Fruit fly (Drosophila melanogaster) whole organism, pupa: ENCODE measurements around the gene CG4364.

Source experiments
- CG10348 ChIP-seq: fragments of 200-800 bp; sonication (Bioruptor generic); IDR thresholded peaks from 2 replicates; pipeline ENCODE4 v1.3.6; 2022; ENCODE audit warnings: missing biosample characterization, missing genetic modification characterization
- CG12605 ChIP-seq: fragments of 200-800 bp; sonication (Bioruptor generic); IDR thresholded peaks from 2 replicates; pipeline ENCODE4 v1.3.6; 2022; ENCODE audit warnings: missing biosample characterization, missing genetic modification characterization
- CG13204 ChIP-seq: fragments of 200-800 bp; sonication (Bioruptor generic); optimal IDR thresholded peaks from 2 replicates; lab custom pipeline; 2018; ENCODE audit warnings: missing biosample characterization, mild to moderate bottlenecking, missing genetic modification characterization, moderate library complexity
- CG14655 ChIP-seq: fragments of 200-800 bp; sonication (Bioruptor generic); optimal IDR thresholded peaks from 3 replicates; lab custom pipeline; 2017; ENCODE audit warnings: mild to moderate bottlenecking, missing biosample characterization, missing genetic modification reagents, missing genetic modification characterization
- CG15710 ChIP-seq: fragments of 200-800 bp; sonication (Bioruptor generic); optimal IDR thresholded peaks from 2 replicates; lab custom pipeline; 2018; ENCODE audit warnings: missing biosample characterization, mild to moderate bottlenecking, missing genetic modification characterization, moderate library complexity
- CG17806 ChIP-seq: fragments of 200-800 bp; sonication (Bioruptor generic); optimal IDR thresholded peaks from 2 replicates; lab custom pipeline; 2018; ENCODE audit warnings: missing biosample characterization, mild to moderate bottlenecking, missing genetic modification characterization, moderate library complexity
- CG32121 ChIP-seq: fragments of 200-800 bp; sonication (Bioruptor generic); IDR thresholded peaks from 2 replicates; pipeline ENCODE4 v1.3.6; 2022; ENCODE audit warnings: missing biosample characterization, missing genetic modification characterization
- CG34367 ChIP-seq: fragments of 200-800 bp; sonication (Bioruptor generic); optimal IDR thresholded peaks from 2 replicates; lab custom pipeline; 2018; ENCODE audit warnings: missing biosample characterization, mild to moderate bottlenecking, missing genetic modification characterization
- CG4496 ChIP-seq: fragments of 200-800 bp; sonication (Bioruptor generic); IDR thresholded peaks from 3 replicates; pipeline ENCODE4 v1.3.6; 2022; ENCODE audit warnings: missing biosample characterization, missing genetic modification characterization
- CG8159 ChIP-seq: fragments of 200-800 bp; sonication (Bioruptor generic); optimal IDR thresholded peaks from 3 replicates; lab custom pipeline; 2018; ENCODE audit warnings: missing biosample characterization, mild to moderate bottlenecking, missing genetic modification characterization, moderate library complexity
- CG8301 ChIP-seq: fragments of 200-800 bp; sonication (Bioruptor generic); optimal IDR thresholded peaks from 2 replicates; lab custom pipeline; 2018; ENCODE audit warnings: missing biosample characterization, mild to moderate bottlenecking, missing genetic modification characterization
- CG9948 ChIP-seq: fragments of 200-800 bp; sonication (Bioruptor generic); optimal IDR thresholded peaks from 2 replicates; lab custom pipeline; 2018; ENCODE audit warnings: missing biosample characterization, mild to moderate bottlenecking, missing genetic modification characterization, moderate library complexity
- D1 ChIP-seq: fragments of 200-800 bp; sonication (Bioruptor generic); optimal IDR thresholded peaks from 2 replicates; lab custom pipeline; 2018; ENCODE audit warnings: missing biosample characterization, mild to moderate bottlenecking, missing genetic modification characterization, moderate library complexity
- EcR ChIP-seq: fragments of 200-800 bp; sonication (Bioruptor generic); optimal IDR thresholded peaks from 3 replicates; lab custom pipeline; 2019; ENCODE audit warnings: missing biosample characterization, missing genetic modification characterization, mild to moderate bottlenecking, moderate library complexity, missing genetic modification reagents
- Ets98B ChIP-seq: fragments of 200-800 bp; sonication (Bioruptor generic); IDR thresholded peaks from 2 replicates; pipeline ENCODE4 v1.3.6; 2022; ENCODE audit warnings: missing biosample characterization, missing genetic modification characterization
- Pif1A ChIP-seq: fragments of 200-800 bp; sonication (Bioruptor generic); optimal IDR thresholded peaks from 3 replicates; lab custom pipeline; 2016; ENCODE audit warnings: missing biosample characterization, missing genetic modification characterization
- Pif1B ChIP-seq: fragments of 200-800 bp; sonication (Bioruptor generic); optimal IDR thresholded peaks from 3 replicates; lab custom pipeline; 2016; ENCODE audit warnings: missing biosample characterization, missing genetic modification characterization
- Snoo ChIP-seq: fragments of 200-800 bp; sonication (Bioruptor generic); optimal IDR thresholded peaks from 3 replicates; lab custom pipeline; 2017; ENCODE audit warnings: missing biosample characterization, mild to moderate bottlenecking, missing genetic modification characterization, inconsistent platforms
- fd96Ca ChIP-seq: fragments of 200-800 bp; sonication (Bioruptor generic); IDR thresholded peaks from 3 replicates; pipeline ENCODE4 v1.3.6; 2022; ENCODE audit warnings: missing biosample characterization, missing genetic modification characterization
- gl ChIP-seq: fragments of 200-800 bp; sonication (Bioruptor generic); optimal IDR thresholded peaks from 2 replicates; lab custom pipeline; 2018; ENCODE audit warnings: missing biosample characterization, mild to moderate bottlenecking, missing genetic modification characterization
- rn ChIP-seq: fragments of 200-800 bp; sonication (Bioruptor generic); IDR thresholded peaks from 2 replicates; pipeline ENCODE4 v1.3.6; 2022; ENCODE audit warnings: missing biosample characterization, missing genetic modification characterization

Gene CG4364

DNA sequence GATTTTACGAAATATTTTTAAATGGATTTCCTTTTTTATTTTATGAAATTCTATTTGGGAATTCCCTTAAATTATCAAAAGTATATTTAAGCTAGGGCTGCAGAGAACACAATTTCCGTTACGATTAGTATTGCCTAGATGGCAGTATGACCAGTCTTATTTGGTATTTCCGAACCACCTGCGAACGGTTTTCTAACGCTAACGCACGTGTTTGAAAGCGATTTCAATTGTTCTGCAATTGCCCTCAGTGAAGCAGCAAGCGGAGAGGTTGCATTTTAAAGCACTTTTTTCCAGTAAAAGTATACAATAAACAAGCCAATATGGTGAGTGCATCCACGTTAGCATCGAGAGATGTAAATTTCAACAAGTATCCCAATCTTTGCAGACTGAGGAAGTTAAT is 11.5 kb downstream of the CG4364 start, which contains the start of gene hoip:
Gene hoip, plus strand, starts transcription at position 177 of the 400 bp plus-strand sequence.
- TF ChIP-seq CG32121 (GFP tag; lab: Robert Waterston, UW) (no peak), gl (tag; lab: Kevin White, UChicago) (no peak), CG4496 (GFP tag; lab: Robert Waterston, UW) (peak; percentile 12; the same call in 1 of the 3 replicates), D1 (no peak), Snoo (tag; lab: Kevin White, UChicago) (no peak), CG14655 (GFP tag; lab: Kevin White, UChicago) (no peak)

DNA sequence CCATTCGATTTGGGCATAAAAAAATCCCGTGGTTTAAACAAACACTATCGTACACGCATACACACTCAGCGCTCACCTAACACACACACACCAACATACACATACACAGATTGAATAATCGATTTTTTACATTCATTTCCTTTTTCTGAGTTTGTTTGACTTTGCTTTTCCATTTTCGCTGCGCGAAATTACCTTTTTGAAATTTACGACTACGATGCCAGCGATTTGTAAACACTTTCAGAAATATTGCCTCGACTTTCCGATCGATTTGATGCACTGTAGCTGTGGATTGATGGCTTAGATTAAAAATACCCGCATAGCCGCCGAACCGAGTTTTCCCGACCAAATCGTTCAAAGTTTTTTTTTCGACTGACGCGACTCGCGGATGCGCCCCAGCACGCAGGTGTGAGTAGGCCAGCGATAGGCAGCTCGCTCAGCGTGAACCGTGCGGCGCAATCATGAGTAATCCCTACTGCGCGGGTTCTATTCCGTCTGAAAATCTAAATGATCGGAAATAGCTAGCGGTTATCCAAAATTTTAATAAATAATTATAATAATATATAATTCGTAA is 12.1 kb downstream of the CG4364 start, which contains the start of gene Pka-C1:
Gene Pka-C1, minus strand, starts transcription at position 375 of the 571 bp plus-strand sequence.
- TF ChIP-seq CG14655 (GFP tag; lab: Kevin White, UChicago) = no peak
- TF ChIP-seq CG13204 (GFP tag; lab: Kevin White, UChicago) = peak; percentile 21
- peak; percentile 62; the same call in 1 of the 2 replicates for TF ChIP-seq CG12605 (GFP tag; lab: Robert Waterston, UW)
- no peak for TF ChIP-seq Pif1B (GFP tag; lab: Kevin White, UChicago)
- no peak for TF ChIP-seq CG15710
- TF ChIP-seq CG8159 (tag; lab: Kevin White, UChicago) = no peak
- TF ChIP-seq Snoo (tag; lab: Kevin White, UChicago) = peak; percentile 7
- no peak for TF ChIP-seq D1
- TF ChIP-seq gl (tag; lab: Kevin White, UChicago) = no peak
- TF ChIP-seq CG17806 (tag; lab: Kevin White, UChicago) = peak; percentile 1
- no peak for TF ChIP-seq rn (GFP tag; lab: Robert Waterston, UW)
- TF ChIP-seq Ets98B (GFP tag; lab: Robert Waterston, UW) = peak; percentile 22
- TF ChIP-seq CG32121 (GFP tag; lab: Robert Waterston, UW) = peak; percentile 38; the same call in 1 of the 2 replicates
- TF ChIP-seq CG8301 = no peak
- peak; percentile 60 for TF ChIP-seq CG4496 (GFP tag; lab: Robert Waterston, UW)
- TF ChIP-seq CG9948 (tag; lab: Kevin White, UChicago) = no peak
- TF ChIP-seq CG34367 = no peak
- TF ChIP-seq EcR (GFP tag; lab: Kevin White, UChicago) = no peak
- TF ChIP-seq Pif1A (GFP tag; lab: Kevin White, UChicago) = no peak
- TF ChIP-seq fd96Ca (GFP tag; lab: Robert Waterston, UW) = peak; percentile 62; the same call in 2 of the 3 replicates
- no peak for TF ChIP-seq CG10348 (GFP tag; lab: Robert Waterston, UW)

DNA sequence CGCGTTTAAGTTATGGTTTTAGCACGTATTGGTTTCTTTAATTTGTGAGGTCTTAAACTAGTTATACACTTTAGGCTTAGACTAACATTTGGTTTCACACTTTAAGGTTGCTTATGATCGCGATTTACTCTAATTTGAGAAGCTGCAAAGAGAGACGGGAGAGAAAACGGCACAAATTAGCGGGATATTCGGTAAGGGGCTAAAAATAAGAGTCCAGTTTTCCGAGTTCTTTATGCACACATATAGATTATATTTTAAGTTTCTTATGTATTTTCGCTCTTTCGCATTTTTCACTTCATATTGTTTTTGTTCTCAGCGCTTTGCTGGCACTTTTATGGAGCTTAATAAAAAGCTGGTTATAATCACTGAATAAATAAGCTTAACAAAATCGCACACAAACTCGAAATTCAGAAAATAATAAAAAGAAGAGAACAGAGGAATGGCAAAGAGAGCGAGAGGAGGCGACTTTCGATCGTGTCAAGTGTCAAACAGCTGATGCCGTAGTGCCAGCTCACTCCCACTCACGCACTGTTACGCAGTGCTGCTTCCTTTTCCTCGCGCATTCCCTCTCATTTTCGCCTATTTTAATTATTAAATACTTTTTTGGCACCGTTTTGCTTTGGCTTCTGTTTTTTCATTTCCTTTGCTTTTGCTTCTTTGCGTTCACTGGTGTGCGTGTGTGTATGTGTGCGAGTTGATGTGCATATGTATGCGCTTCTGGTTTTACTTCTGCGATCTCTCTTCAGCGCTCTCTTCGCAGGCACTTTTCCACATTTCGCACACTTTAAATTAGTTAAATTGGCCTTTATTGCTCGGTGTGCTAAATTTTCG is 12.8 kb downstream of the CG4364 start:
- TF ChIP-seq CG12605 (GFP tag; lab: Robert Waterston, UW) (0 out of 2 replicates have a peak, but pooled peaks have one; percentile 32), CG13204 (GFP tag; lab: Kevin White, UChicago) (no peak), CG8159 (tag; lab: Kevin White, UChicago) (no peak), CG8301 (no peak), CG10348 (GFP tag; lab: Robert Waterston, UW) (no peak), Pif1A (GFP tag; lab: Kevin White, UChicago) (peak; percentile 1), CG15710 (no peak), fd96Ca (GFP tag; lab: Robert Waterston, UW) (no peak), CG34367 (no peak), Snoo (tag; lab: Kevin White, UChicago) (no peak), CG4496 (GFP tag; lab: Robert Waterston, UW) (no peak)

DNA sequence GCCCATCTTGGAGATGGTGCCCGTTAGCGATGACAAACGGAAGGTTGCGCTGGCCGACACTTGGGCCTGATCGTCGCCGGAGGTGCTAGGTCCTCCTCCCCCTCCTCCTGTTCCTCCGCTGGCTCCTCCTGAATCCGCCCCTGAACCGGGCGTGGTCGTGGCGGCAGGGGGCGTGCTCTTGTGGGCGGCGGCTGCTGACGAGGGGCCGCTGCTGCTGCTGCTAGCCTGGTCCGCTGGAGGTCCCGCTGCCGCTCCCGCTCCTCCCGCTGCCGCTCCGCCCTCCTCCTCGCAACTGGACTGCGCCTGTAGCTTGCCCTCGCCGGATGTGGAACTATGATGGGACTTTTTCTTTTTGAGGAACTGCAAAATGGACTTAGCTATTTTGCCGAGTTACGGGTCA is 13.5 kb downstream of the CG4364 start:
- TF ChIP-seq CG14655 (GFP tag; lab: Kevin White, UChicago) (no peak), CG34367 (no peak), Pif1B (GFP tag; lab: Kevin White, UChicago) (no peak), CG4496 (GFP tag; lab: Robert Waterston, UW) (no peak), CG9948 (tag; lab: Kevin White, UChicago) (no peak), Ets98B (GFP tag; lab: Robert Waterston, UW) (no peak), CG15710 (no peak), Pif1A (GFP tag; lab: Kevin White, UChicago) (no peak), D1 (no peak), gl (tag; lab: Kevin White, UChicago) (no peak), CG8301 (no peak), CG17806 (tag; lab: Kevin White, UChicago) (no peak), CG10348 (GFP tag; lab: Robert Waterston, UW) (no peak), CG8159 (tag; lab: Kevin White, UChicago) (no peak), EcR (GFP tag; lab: Kevin White, UChicago) (no peak), CG13204 (GFP tag; lab: Kevin White, UChicago) (no peak), CG32121 (GFP tag; lab: Robert Waterston, UW) (no peak), Snoo (tag; lab: Kevin White, UChicago) (no peak)
- TF ChIP-seq, all 21 proteins: peak for 0

DNA sequence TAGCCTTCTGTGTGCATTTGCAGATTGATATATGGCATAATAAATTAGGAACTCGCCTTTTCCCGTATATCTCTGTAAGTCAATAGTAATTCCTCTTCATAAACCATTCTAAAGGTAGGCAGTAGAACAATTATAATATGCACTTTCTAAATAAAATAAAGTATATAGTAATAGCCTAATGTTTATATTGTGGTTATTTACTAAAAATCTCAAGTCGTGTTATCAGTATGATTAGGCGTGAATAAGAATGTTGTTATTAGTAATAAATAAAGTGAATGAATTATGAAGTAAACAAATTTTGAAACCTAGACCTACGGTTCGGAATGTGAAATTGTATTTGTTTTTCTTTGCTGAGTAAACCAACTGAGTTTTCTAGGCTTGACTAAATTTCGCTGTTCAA is 15.3 kb downstream of the CG4364 start:
- no peak for TF ChIP-seq CG10348 (GFP tag; lab: Robert Waterston, UW)
- TF ChIP-seq, all 21 proteins: peak for 0
